Worm (Caenorhabditis elegans): ENCODE results near the gene ssp-34.

DNA sequence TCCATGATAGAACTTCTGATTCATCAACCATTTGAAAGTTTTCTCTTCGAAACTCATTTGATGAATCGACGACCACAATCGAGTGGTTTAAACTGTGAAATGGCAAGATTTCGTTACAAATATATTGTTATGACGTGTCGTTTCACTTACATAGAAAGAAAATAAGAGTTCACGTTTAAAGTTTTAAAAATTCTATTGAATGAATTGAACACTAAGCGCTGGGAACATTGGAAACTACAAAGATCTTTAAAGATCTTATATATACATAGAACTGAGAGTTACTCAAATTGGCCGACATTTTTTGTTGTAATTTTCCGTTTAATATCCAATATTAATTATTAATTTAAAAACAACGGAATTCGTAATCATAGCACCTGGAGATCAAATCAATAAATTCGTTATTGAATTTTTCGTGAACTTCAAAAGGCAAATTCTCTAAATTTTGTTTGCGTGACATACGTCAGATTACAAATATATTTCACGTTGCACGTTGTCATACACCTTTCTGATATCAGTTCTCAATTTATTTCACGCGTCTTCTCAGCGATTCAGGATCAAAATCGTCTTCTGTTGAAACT, 19.3 kb upstream of the ssp-34 start, which contains the start of the genes T25B9.4 and T25B9.6:
- TF ChIP-seq skn-1 (tag; optimal IDR thresholded peaks at IDR 0.05) (no peak), pag-3 (tag; optimal IDR thresholded peaks at IDR 0.05; ENCODE audit: borderline replicate concordance, insufficient read depth) (no peak), fos-1 (tag; optimal IDR thresholded peaks at IDR 0.05) (no peak), unc-130 (tag; optimal IDR thresholded peaks at IDR 0.05) (no peak), nhr-85 (tag) (no peak), ztf-11 (tag; optimal IDR thresholded peaks at IDR 0.05) (no peak), unc-62 (GFP tag; optimal IDR thresholded peaks at IDR 0.05) (no peak), snpc-4 (tag; optimal IDR thresholded peaks at IDR 0.05) (no peak), C04F5.9 (tag; optimal IDR thresholded peaks at IDR 0.05) (no peak), lin-13 (GFP tag; optimal IDR thresholded peaks at IDR 0.05) (no peak), mdl-1 (tag; optimal IDR thresholded peaks at IDR 0.05) (no peak)
